Fruit fly (Drosophila melanogaster) whole organism, embryonic: ENCODE results near the gene Stt3B.

Experiments used
- Antp ChIP-seq: fragments of 200-800 bp; sonication (Bioruptor generic); optimal IDR thresholded peaks from 3 replicates; lab custom pipeline; 2016; ENCODE audit warnings: missing biosample characterization, missing genetic modification characterization
- Asciz ChIP-seq: fragments of 200-800 bp; sonication (Bioruptor generic); optimal IDR thresholded peaks from 2 replicates; lab custom pipeline; 2017; ENCODE audit warnings: missing biosample characterization, mild to moderate bottlenecking, missing genetic modification characterization, missing genetic modification reagents
- CG10267 ChIP-seq: fragments of 200-800 bp; sonication (Bioruptor generic); optimal IDR thresholded peaks from 2 replicates; lab custom pipeline; 2018; ENCODE audit warnings: missing biosample characterization, mild to moderate bottlenecking, missing genetic modification characterization, moderate library complexity
- CG10543 ChIP-seq: fragments of 200-800 bp; sonication (Bioruptor generic); optimal IDR thresholded peaks from 3 replicates; lab custom pipeline; 2017; ENCODE audit warnings: missing biosample characterization, mild to moderate bottlenecking, missing genetic modification characterization, moderate library complexity
- CG10979 ChIP-seq: fragments of 200-800 bp; sonication (Bioruptor generic); optimal IDR thresholded peaks from 2 replicates; lab custom pipeline; 2018; ENCODE audit warnings: missing biosample characterization, mild to moderate bottlenecking, missing genetic modification characterization, moderate library complexity
- CG11247 ChIP-seq: fragments of 200-800 bp; sonication (Bioruptor generic); IDR thresholded peaks from 2 replicates; pipeline ENCODE4 v1.3.6; 2022; ENCODE audit warnings: missing biosample characterization, missing genetic modification characterization
- CG11695 ChIP-seq: fragments of 200-800 bp; sonication (Bioruptor generic); IDR thresholded peaks from 3 replicates; pipeline ENCODE4 v1.3.6; 2022; ENCODE audit warnings: missing biosample characterization, missing genetic modification characterization
- CG11696 ChIP-seq: fragments of 200-800 bp; sonication (Bioruptor generic); IDR thresholded peaks from 2 replicates; pipeline ENCODE4 v1.3.6; 2022; ENCODE audit warnings: missing biosample characterization, missing genetic modification characterization
- CG1603 ChIP-seq: fragments of 200-800 bp; sonication (Bioruptor generic); optimal IDR thresholded peaks from 2 replicates; lab custom pipeline; 2019; ENCODE audit warnings: missing biosample characterization, mild to moderate bottlenecking, missing genetic modification characterization, moderate library complexity
- CG17328 ChIP-seq: fragments of 200-800 bp; sonication (Bioruptor generic); IDR thresholded peaks from 2 replicates; pipeline ENCODE4 v1.3.6; 2022; ENCODE audit warnings: missing biosample characterization, missing genetic modification characterization
- CG17359 ChIP-seq: fragments of 200-800 bp; sonication (Bioruptor generic); optimal IDR thresholded peaks from 3 replicates; lab custom pipeline; 2018; ENCODE audit warnings: missing biosample characterization, mild to moderate bottlenecking, missing genetic modification characterization, moderate library complexity
- CG17829 ChIP-seq: fragments of 200-800 bp; optimal IDR thresholded peaks from 2 replicates; lab custom pipeline; 2019; ENCODE audit warnings: missing biosample characterization, mild to moderate bottlenecking, missing genetic modification characterization, moderate library complexity
- CG2875 ChIP-seq: fragments of 200-800 bp; sonication (Bioruptor generic); optimal IDR thresholded peaks from 2 replicates; lab custom pipeline; 2017; ENCODE audit warnings: missing biosample characterization, mild to moderate bottlenecking, missing genetic modification characterization, missing genetic modification reagents
- CG31224 ChIP-seq: fragments of 200-800 bp; sonication (Bioruptor generic); IDR thresholded peaks from 2 replicates; pipeline ENCODE4 v1.3.6; 2022; ENCODE audit warnings: missing biosample characterization, missing genetic modification characterization
- CG3163 ChIP-seq: fragments of 200-800 bp; sonication (Bioruptor generic); optimal IDR thresholded peaks from 3 replicates; lab custom pipeline; 2016; ENCODE audit warnings: missing biosample characterization, missing genetic modification characterization
- CG33213 ChIP-seq: fragments of 200-800 bp; sonication (Bioruptor generic); optimal IDR thresholded peaks from 3 replicates; lab custom pipeline; 2016; ENCODE audit warnings: missing biosample characterization, missing genetic modification characterization
- CG3838 ChIP-seq: fragments of 200-800 bp; sonication (Bioruptor generic); optimal IDR thresholded peaks from 3 replicates; lab custom pipeline; 2016; ENCODE audit warnings: missing biosample characterization, missing genetic modification characterization
- CG9817 ChIP-seq: fragments of 200-800 bp; sonication (Bioruptor generic); optimal IDR thresholded peaks from 2 replicates; lab custom pipeline; 2018; ENCODE audit warnings: missing biosample characterization, mild to moderate bottlenecking, missing genetic modification characterization, moderate library complexity
- ERR ChIP-seq: fragments of 200-800 bp; sonication (Bioruptor generic); optimal IDR thresholded peaks from 2 replicates; lab custom pipeline; 2016; ENCODE audit warnings: missing biosample characterization, missing genetic modification characterization
- Fer3 ChIP-seq: fragments of 200-800 bp; sonication (Bioruptor generic); optimal IDR thresholded peaks from 2 replicates; lab custom pipeline; 2018; ENCODE audit warnings: missing biosample characterization, mild to moderate bottlenecking, missing genetic modification characterization, moderate library complexity
- GATAe ChIP-seq: fragments of 200-800 bp; sonication (Bioruptor generic); conservative IDR thresholded peaks from 2 replicates; pipeline ENCODE4 v1.3.6; 2022; ENCODE audit warnings: missing biosample characterization, missing genetic modification characterization
- HLH4C ChIP-seq: fragments of 200-800 bp; sonication (Bioruptor generic); IDR thresholded peaks from 3 replicates; pipeline ENCODE4 v1.3.6; 2022; ENCODE audit warnings: missing biosample characterization, missing genetic modification characterization; ENCODE audit not compliant: partially characterized antibody
- HLH54F ChIP-seq: fragments of 200-800 bp; sonication (Bioruptor generic); optimal IDR thresholded peaks from 3 replicates; lab custom pipeline; 2016; ENCODE audit warnings: missing biosample characterization, missing genetic modification characterization
- MBD-R2 ChIP-seq: fragments of 200-800 bp; sonication (Bioruptor generic); IDR thresholded peaks from 2 replicates; pipeline ENCODE4 v1.3.6; 2022; ENCODE audit warnings: missing biosample characterization, missing genetic modification characterization
- Mrtf ChIP-seq: fragments of 200-800 bp; sonication (Bioruptor generic); IDR thresholded peaks from 3 replicates; pipeline ENCODE4 v1.3.6; 2022; ENCODE audit warnings: missing biosample characterization, missing genetic modification characterization
- Neu2 ChIP-seq: fragments of 200-800 bp; sonication (Bioruptor generic); optimal IDR thresholded peaks from 3 replicates; lab custom pipeline; 2016; ENCODE audit warnings: missing biosample characterization, missing genetic modification characterization, borderline replicate concordance
- Stat92E ChIP-seq, 3 experiments: fragments of >200 bp in 2 of 3; fragments of 200-800 bp in 1 of 3; sonication (Bioruptor generic) in 1 of 3; optimal IDR thresholded peaks; 2 replicates each; lab custom pipeline; 2017 to 2019; ENCODE audit warnings: missing biosample characterization in 3 of 3, missing genetic modification characterization in 3 of 3, mild to moderate bottlenecking in 1 of 3, moderate library complexity in 1 of 3
- Usf ChIP-seq: fragments of 200-800 bp; sonication (Bioruptor generic); optimal IDR thresholded peaks from 2 replicates; lab custom pipeline; 2017; ENCODE audit warnings: missing genotype, missing biosample characterization, missing genetic modification characterization
- Xbp1 ChIP-seq: fragments of 200-800 bp; sonication (Bioruptor generic); optimal IDR thresholded peaks from 3 replicates; lab custom pipeline; 2016; ENCODE audit warnings: missing biosample characterization, mild to moderate bottlenecking, missing genetic modification characterization
- YL-1 ChIP-seq: fragments of 200-800 bp; sonication (Bioruptor generic); optimal IDR thresholded peaks from 3 replicates; lab custom pipeline; 2017; ENCODE audit warnings: missing biosample characterization, mild to moderate bottlenecking, missing genetic modification characterization
- ash1 ChIP-seq: fragments of 200-800 bp; sonication (Bioruptor generic); optimal IDR thresholded peaks from 2 replicates; lab custom pipeline; 2018; ENCODE audit warnings: missing biosample characterization, mild to moderate bottlenecking, missing genetic modification characterization
- az2 ChIP-seq: fragments of 200-800 bp; sonication (Bioruptor generic); optimal IDR thresholded peaks from 3 replicates; lab custom pipeline; 2016; ENCODE audit warnings: missing biosample characterization, missing genetic modification characterization
- br ChIP-seq: fragments of >200 bp; optimal IDR thresholded peaks from 2 replicates; lab custom pipeline; 2017
- cas ChIP-seq: fragments of 200-800 bp; sonication (Bioruptor generic); IDR thresholded peaks from 2 replicates; pipeline ENCODE4 v1.3.6; 2022; ENCODE audit warnings: missing biosample characterization, missing genetic modification characterization
- croc ChIP-seq: fragments of 200-800 bp; sonication (Bioruptor generic); conservative IDR thresholded peaks from 3 replicates; pipeline ENCODE4 v1.3.6; 2022; ENCODE audit warnings: missing biosample characterization, missing genetic modification characterization
- dm ChIP-seq: fragments of 200-800 bp; sonication (Bioruptor generic); optimal IDR thresholded peaks from 3 replicates; lab custom pipeline; 2016; ENCODE audit warnings: missing biosample characterization, missing genetic modification characterization
- dpn ChIP-seq, 2 experiments: fragments of 200-800 bp; sonication (Bioruptor generic); optimal IDR thresholded peaks; 3 replicates each; lab custom pipeline; 2016; ENCODE audit warnings: missing biosample characterization in 2 of 2, missing genetic modification characterization in 2 of 2
- gsb ChIP-seq: fragments of 200-800 bp; sonication (Bioruptor generic); IDR thresholded peaks from 2 replicates; pipeline ENCODE4 v1.3.6; 2022; ENCODE audit warnings: missing biosample characterization, missing genetic modification characterization
- gsb-n ChIP-seq: fragments of 200-800 bp; sonication (Bioruptor generic); optimal IDR thresholded peaks from 3 replicates; lab custom pipeline; 2018; ENCODE audit warnings: missing biosample characterization, mild to moderate bottlenecking, missing genetic modification characterization
- hbn ChIP-seq: fragments of 200-800 bp; sonication (Bioruptor generic); IDR thresholded peaks from 2 replicates; pipeline ENCODE4 v1.3.6; 2022; ENCODE audit warnings: missing biosample characterization, missing genetic modification characterization; ENCODE audit not compliant: partially characterized antibody
- jigr1 ChIP-seq: fragments of 200-800 bp; sonication (Bioruptor generic); IDR thresholded peaks from 3 replicates; pipeline ENCODE4 v1.3.6; 2022; ENCODE audit warnings: missing biosample characterization, missing genetic modification characterization
- klu ChIP-seq: fragments of 200-800 bp; sonication (Bioruptor generic); IDR thresholded peaks from 2 replicates; pipeline ENCODE4 v1.3.6; 2022; ENCODE audit warnings: missing biosample characterization, missing genetic modification characterization
- pfk ChIP-seq: fragments of 200-800 bp; sonication (Bioruptor generic); optimal IDR thresholded peaks from 2 replicates; lab custom pipeline; 2018; ENCODE audit warnings: missing biosample characterization, mild to moderate bottlenecking, missing genetic modification characterization, moderate library complexity
- pnt ChIP-seq: fragments of 200-800 bp; sonication (Bioruptor generic); optimal IDR thresholded peaks from 3 replicates; lab custom pipeline; 2016; ENCODE audit warnings: missing biosample characterization, missing genetic modification characterization
- pzg ChIP-seq: fragments of 200-800 bp; sonication (Bioruptor generic); optimal IDR thresholded peaks from 3 replicates; lab custom pipeline; 2018; ENCODE audit warnings: missing biosample characterization, mild to moderate bottlenecking, missing genetic modification characterization, moderate library complexity
- repo ChIP-seq: fragments of 200-800 bp; sonication (Bioruptor generic); optimal IDR thresholded peaks from 2 replicates; lab custom pipeline; 2016; ENCODE audit warnings: missing biosample characterization, missing genetic modification characterization
- ssp ChIP-seq: fragments of 200-800 bp; sonication (Bioruptor generic); IDR thresholded peaks from 2 replicates; pipeline ENCODE4 v1.3.6; 2022; ENCODE audit warnings: missing biosample characterization, missing genetic modification characterization
- stwl ChIP-seq: fragments of 200-800 bp; sonication (Bioruptor generic); optimal IDR thresholded peaks from 3 replicates; lab custom pipeline; 2018; ENCODE audit warnings: missing biosample characterization, mild to moderate bottlenecking, missing genetic modification characterization, moderate library complexity
- unc-4 ChIP-seq: fragments of 200-800 bp; sonication (Bioruptor generic); IDR thresholded peaks from 2 replicates; pipeline ENCODE4 v1.3.6; 2022; ENCODE audit warnings: missing biosample characterization, missing genetic modification characterization; ENCODE audit not compliant: partially characterized antibody
- unpg ChIP-seq: fragments of 200-800 bp; sonication (Bioruptor generic); optimal IDR thresholded peaks from 3 replicates; lab custom pipeline; 2018; ENCODE audit warnings: missing biosample characterization, mild to moderate bottlenecking, missing genetic modification characterization, moderate library complexity
- zen2 ChIP-seq: fragments of 200-800 bp; sonication (Bioruptor generic); IDR thresholded peaks from 3 replicates; pipeline ENCODE4 v1.3.6; 2022; ENCODE audit warnings: missing biosample characterization, missing genetic modification characterization; ENCODE audit not compliant: partially characterized antibody

Gene Stt3B

dm6 chr3R:25074558-25074964 lies 5.1 kb upstream of the Stt3B start, which contains the start of the genes shams and CG11920 (continued):
- TF ChIP-seq HLH4C (peak; percentile 67), Stat92E (GFP tag; optimal IDR thresholded peaks at IDR 0.05; lab: Kevin White, UChicago) (peak in 1 of 3 experiments; percentile 9), CG3163 (GFP tag; lab: Kevin White, UChicago) (no peak), hbn (GFP tag; lab: Robert Waterston, UW) (no peak), gsb-n (tag; lab: Kevin White, UChicago) (peak; percentile 40), pfk (GFP tag; lab: Kevin White, UChicago) (peak; percentile 94), gsb (no peak), Antp (GFP tag; lab: Kevin White, UChicago) (no peak), CG3838 (peak; percentile 36), Usf (GFP tag; lab: Kevin White, UChicago) (no peak), ERR (GFP tag; lab: Kevin White, UChicago) (no peak), dpn (GFP tag; optimal IDR thresholded peaks at IDR 0.05; lab: Kevin White, UChicago) (peak in 1 of 2 experiments; percentile 6), CG11247 (GFP tag; lab: Robert Waterston, UW) (no peak), dm (GFP tag; lab: Kevin White, UChicago) (peak; percentile 80), klu (GFP tag; lab: Robert Waterston, UW) (no peak), CG9817 (no peak), az2 (GFP tag; lab: Kevin White, UChicago) (peak; percentile 2), CG2875 (GFP tag; lab: Kevin White, UChicago) (no peak), CG17359 (tag; lab: Kevin White, UChicago) (no peak), YL-1 (peak; percentile 82), ssp (GFP tag; lab: Robert Waterston, UW) (no peak), unpg (GFP tag; lab: Kevin White, UChicago) (peak; percentile 29), Fer3 (no peak), unc-4 (GFP tag; lab: Robert Waterston, UW) (peak; percentile 67), CG11696 (GFP tag; lab: Robert Waterston, UW) (no peak), MBD-R2 (GFP tag; lab: Robert Waterston, UW) (peak; percentile 62; the same call in 1 of the 2 replicates), CG10267 (tag; lab: Kevin White, UChicago) (peak; percentile 47), HLH54F (no peak), CG17829 (peak; percentile 69), br (lab: Kevin White, UChicago) (no peak), pzg (GFP tag; lab: Kevin White, UChicago) (peak; percentile 47), pnt (GFP tag; lab: Kevin White, UChicago) (no peak), Asciz (GFP tag; lab: Kevin White, UChicago) (no peak), stwl (peak; percentile 52), croc (GFP tag; lab: Robert Waterston, UW) (no peak), CG10543 (GFP tag; lab: Kevin White, UChicago) (no peak), CG17328 (GFP tag; lab: Robert Waterston, UW) (no peak), CG10979 (tag; lab: Kevin White, UChicago) (peak; percentile 13), zen2 (GFP tag; lab: Robert Waterston, UW) (no peak; the same call in 2 of the 3 replicates), cas (no peak), CG1603 (tag; lab: Kevin White, UChicago) (peak; percentile 98), jigr1 (GFP tag; lab: Robert Waterston, UW) (no peak), CG11695 (no peak), ash1 (GFP tag; lab: Kevin White, UChicago) (no peak), Mrtf (no peak), Xbp1 (GFP tag; lab: Kevin White, UChicago) (no peak), CG31224 (no peak), Neu2 (no peak), GATAe (GFP tag; lab: Robert Waterston, UW) (no peak), CG33213 (no peak), repo (GFP tag; lab: Kevin White, UChicago) (no peak)
